Worm (Caenorhabditis elegans): ENCODE measurements around the gene srz-99.

DNA sequence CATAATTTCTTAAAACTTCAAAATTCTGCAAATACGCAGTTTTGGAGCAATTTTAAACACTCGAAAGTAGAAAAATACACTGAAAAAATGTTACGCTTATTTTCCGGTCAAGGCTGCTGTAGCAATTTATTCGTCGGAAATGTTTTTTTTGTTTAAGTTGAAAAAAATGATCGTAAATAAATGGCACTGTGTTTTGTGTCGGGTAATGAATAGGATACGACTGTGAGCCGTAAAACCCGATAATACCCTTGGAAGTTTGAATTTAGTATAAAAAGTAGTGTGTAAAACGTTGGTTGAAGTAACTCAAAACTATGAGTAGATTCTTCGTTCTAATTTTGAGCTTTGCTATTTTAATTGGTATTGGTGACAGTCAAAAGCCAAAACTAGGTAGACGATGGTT lies 3.1 kb upstream of the srz-99 start, which contains the start of gene T25E12.14:
- no peak for TF ChIP-seq dve-1 (tag; optimal IDR thresholded peaks at IDR 0.05; ENCODE audit: insufficient read depth)
- no peak for TF ChIP-seq fkh-10 (GFP tag; optimal IDR thresholded peaks at IDR 0.05)
- TF ChIP-seq mep-1 (tag; optimal IDR thresholded peaks at IDR 0.05), result no peak

Measured in whole organism, L4 larva.